Worm (Caenorhabditis elegans) whole organism, young adult: Measurements from ENCODE around the gene nhr-138.

Experiments
- C06A6.2 ChIP-seq: fragments of 200-800 bp; sonication (Bioruptor generic); conservative IDR thresholded peaks from 2 replicates; pipeline ENCODE4 v1.3.6; 2022; ENCODE audit warnings: missing genetic modification characterization, missing compliant biosample characterization
- C17E4.6 ChIP-seq: fragments of 200-800 bp; sonication (Bioruptor generic); IDR thresholded peaks from 2 replicates; pipeline ENCODE4 v1.3.6; 2022; ENCODE audit warnings: missing genetic modification reagents, missing genetic modification characterization, missing compliant biosample characterization
- F55B11.4 ChIP-seq: sonication (generic microtip); optimal IDR thresholded peaks from 2 replicates; lab custom pipeline; 2016; ENCODE audit warnings: missing compliant biosample characterization, missing genetic modification characterization, borderline replicate concordance; ENCODE audit not compliant: insufficient read depth
- T07F8.4 ChIP-seq: sonication (generic microtip); optimal IDR thresholded peaks from 2 replicates; lab custom pipeline; 2016; ENCODE audit warnings: mild to moderate bottlenecking, missing genetic modification characterization, moderate library complexity, missing compliant biosample characterization
- Y53G8AR.9 ChIP-seq: fragments of 200-800 bp; sonication (Bioruptor generic); conservative IDR thresholded peaks from 2 replicates; pipeline ENCODE4 v1.3.6; 2022; ENCODE audit warnings: missing genetic modification reagents, missing genetic modification characterization, missing compliant biosample characterization
- aptf-2 ChIP-seq: fragments of 200-800 bp; sonication (Bioruptor generic); conservative IDR thresholded peaks from 2 replicates; pipeline ENCODE4 v1.3.6; 2022; ENCODE audit warnings: missing genetic modification reagents, missing genetic modification characterization, missing compliant biosample characterization
- attf-5 ChIP-seq: fragments of 200-800 bp; sonication (Bioruptor generic); optimal IDR thresholded peaks from 2 replicates; lab custom pipeline; 2018; ENCODE audit warnings: mild to moderate bottlenecking, missing genetic modification characterization, missing compliant biosample characterization
- bed-1 ChIP-seq: fragments of 200-800 bp; sonication (Bioruptor generic); IDR thresholded peaks from 2 replicates; pipeline ENCODE4 v1.3.6; 2022; ENCODE audit warnings: missing genetic modification reagents, missing genetic modification characterization, missing compliant biosample characterization
- cebp-1 ChIP-seq, 2 experiments: fragments of 200-800 bp in 1 of 2; sonication (Bioruptor generic) in 1 of 2; sonication (generic microtip) in 1 of 2; IDR thresholded peaks in 1 of 2; optimal IDR thresholded peaks in 1 of 2; 2 replicates each; pipeline versions ENCODE4 v1.3.6 to Lab custom; 2017 to 2022; ENCODE audit warnings: missing compliant biosample characterization in 2 of 2, missing genetic modification characterization in 2 of 2, mild to moderate bottlenecking in 1 of 2, missing genetic modification reagents in 1 of 2, moderate library complexity in 1 of 2
- cebp-2 ChIP-seq: fragments of 200-800 bp; sonication (Bioruptor generic); IDR thresholded peaks from 2 replicates; pipeline ENCODE4 v1.3.6; 2022; ENCODE audit warnings: missing genetic modification characterization, missing compliant biosample characterization
- ceh-100 ChIP-seq: fragments of 200-800 bp; sonication (Bioruptor generic); IDR thresholded peaks from 2 replicates; pipeline ENCODE4 v1.3.6; 2022; ENCODE audit warnings: missing genetic modification reagents, missing genetic modification characterization, missing compliant biosample characterization
- egl-18 ChIP-seq: fragments of 200-800 bp; sonication (Bioruptor generic); IDR thresholded peaks from 2 replicates; pipeline ENCODE4 v1.3.6; 2022; ENCODE audit warnings: missing genetic modification reagents, missing genetic modification characterization, missing compliant biosample characterization
- him-1 ChIP-seq: sonication (generic microtip); optimal IDR thresholded peaks from 2 replicates; lab custom pipeline; 2016; ENCODE audit warnings: missing genotype, missing genetic modification reagents, missing genetic modification characterization, missing compliant biosample characterization
- hmg-1.2 ChIP-seq: fragments of 200-800 bp; sonication (Bioruptor generic); IDR thresholded peaks from 2 replicates; pipeline ENCODE4 v1.3.6; 2022; ENCODE audit warnings: missing genetic modification reagents, missing genetic modification characterization, missing compliant biosample characterization
- hsf-1 ChIP-seq: fragments of 200-800 bp; sonication (Bioruptor generic); IDR thresholded peaks from 2 replicates; pipeline ENCODE4 v1.3.6; 2022; ENCODE audit warnings: missing genetic modification reagents, missing genetic modification characterization, missing compliant biosample characterization
- lsl-1 ChIP-seq: fragments of 200-800 bp; sonication (Bioruptor generic); optimal IDR thresholded peaks from 2 replicates; lab custom pipeline; 2018; ENCODE audit warnings: mild to moderate bottlenecking, missing genetic modification characterization, moderate library complexity, missing compliant biosample characterization
- madf-8 ChIP-seq: fragments of 200-800 bp; sonication (Bioruptor generic); conservative IDR thresholded peaks from 2 replicates; pipeline ENCODE4 v1.3.6; 2022; ENCODE audit warnings: missing genetic modification reagents, missing genetic modification characterization, missing compliant biosample characterization
- mcd-1 ChIP-seq: fragments of 200-800 bp; sonication (Bioruptor generic); IDR thresholded peaks from 2 replicates; pipeline ENCODE4 v1.3.6; 2022; ENCODE audit warnings: missing genetic modification reagents, missing genetic modification characterization, missing compliant biosample characterization
- mxl-1 ChIP-seq: sonication (generic microtip); optimal IDR thresholded peaks from 2 replicates; lab custom pipeline; 2016; ENCODE audit warnings: missing genetic modification characterization, missing compliant biosample characterization
- nfyb-1 ChIP-seq: fragments of 200-800 bp; sonication (Bioruptor generic); IDR thresholded peaks from 2 replicates; pipeline ENCODE4 v1.3.6; 2022; ENCODE audit warnings: missing genetic modification reagents, missing genetic modification characterization, missing compliant biosample characterization
- nhr-80 ChIP-seq: sonication (generic microtip); optimal IDR thresholded peaks from 2 replicates; lab custom pipeline; 2016; ENCODE audit warnings: missing genetic modification characterization, missing compliant biosample characterization
- sea-2 ChIP-seq: fragments of 200-800 bp; sonication (Bioruptor generic); IDR thresholded peaks from 2 replicates; pipeline ENCODE4 v1.3.6; 2022; ENCODE audit warnings: missing genetic modification characterization, missing compliant biosample characterization
- snpc-1.1 ChIP-seq: sonication (generic microtip); optimal IDR thresholded peaks from 2 replicates; lab custom pipeline; 2017; ENCODE audit warnings: missing genetic modification characterization, mild to moderate bottlenecking, missing compliant biosample characterization, antibody characterized with exemption, moderate library complexity, missing genotype, missing genetic modification reagents; ENCODE audit not compliant: insufficient read depth
- snpc-1.3 ChIP-seq: sonication (generic microtip); optimal IDR thresholded peaks from 2 replicates; lab custom pipeline; 2017; ENCODE audit warnings: missing genetic modification characterization, mild to moderate bottlenecking, missing compliant biosample characterization, antibody characterized with exemption, moderate library complexity, missing genotype, missing genetic modification reagents; ENCODE audit not compliant: insufficient read depth
- snpc-4 ChIP-seq, 5 experiments: fragments of 150-350 bp in 1 of 5; sonication (generic microtip) in 4 of 5; optimal IDR thresholded peaks; 2 replicates each; lab custom pipeline; 2014 to 2018; ENCODE audit warnings: missing genetic modification characterization in 5 of 5, missing biosample characterization in 3 of 5, antibody characterized with exemption in 2 of 5, mild to moderate bottlenecking in 2 of 5, missing compliant biosample characterization in 2 of 5, missing genotype in 2 of 5, moderate library complexity in 2 of 5, missing genetic modification reagents in 1 of 5
- tbp1 ChIP-seq: fragments of 200-800 bp; sonication (Bioruptor generic); optimal IDR thresholded peaks from 2 replicates; lab custom pipeline; 2018; ENCODE audit warnings: mild to moderate bottlenecking, missing genetic modification characterization, missing compliant biosample characterization
- ztf-22 ChIP-seq: fragments of 200-800 bp; sonication (Bioruptor generic); optimal IDR thresholded peaks from 2 replicates; lab custom pipeline; 2018; ENCODE audit warnings: mild to moderate bottlenecking, missing genetic modification characterization, moderate library complexity, missing compliant biosample characterization
- ztf-25 ChIP-seq: fragments of 200-800 bp; sonication (Bioruptor generic); IDR thresholded peaks from 2 replicates; pipeline ENCODE4 v1.3.6; 2022; ENCODE audit warnings: missing genetic modification reagents, missing genetic modification characterization, missing compliant biosample characterization

The nhr-138 gene

DNA sequence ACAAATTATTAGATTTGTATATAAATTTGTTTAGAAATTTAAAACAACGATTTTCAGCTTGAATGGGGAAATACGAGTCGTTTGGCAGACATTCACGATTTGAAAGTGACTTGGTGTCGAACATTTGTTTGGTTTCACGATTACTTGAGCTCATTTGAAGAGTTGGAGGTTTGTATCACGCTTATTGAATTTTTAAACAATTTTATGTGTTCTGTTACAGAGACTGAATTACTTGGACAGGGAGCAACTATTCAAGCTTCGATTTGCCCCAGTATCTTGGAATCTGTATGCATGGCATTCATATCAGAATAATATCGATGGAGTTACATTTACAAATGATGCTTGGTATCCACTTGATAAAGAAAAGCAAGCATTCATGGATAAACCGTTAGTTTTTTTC, 2.2 kb downstream of the nhr-138 start:
- TF ChIP-seq F55B11.4 (tag; lab: Kevin White, UChicago) (no peak), aptf-2 (GFP tag; lab: Robert Waterston, UW) (no peak), tbp1 (GFP tag; lab: Kevin White, UChicago) (no peak), hsf-1 (no peak), madf-8 (GFP tag; lab: Robert Waterston, UW) (no peak)
- TF ChIP-seq, all 124 proteins: peak for 0

DNA sequence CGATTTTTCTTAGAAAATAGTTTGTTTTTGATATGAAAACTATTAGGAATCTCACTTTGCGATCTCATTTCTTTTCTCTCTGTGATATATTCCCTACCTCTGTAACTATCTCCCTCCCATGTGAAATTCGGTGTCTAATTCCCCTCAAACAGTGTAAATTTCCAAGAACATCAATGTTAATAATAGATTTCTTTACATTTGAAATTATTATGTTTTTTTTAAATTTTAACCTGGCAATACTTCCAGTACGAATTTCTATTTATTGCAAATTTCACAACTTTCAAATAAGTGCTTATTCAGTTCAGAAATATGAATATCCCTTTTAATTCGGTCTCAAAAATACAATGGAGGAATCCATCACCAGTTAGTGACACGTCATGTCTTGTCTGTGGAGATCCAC, 3.3 kb downstream of the nhr-138 start, which contains the start of gene nhr-100:
Gene nhr-100 (plus strand): TSS at position 301 of the 400 bp plus-strand sequence.
- no peak for TF ChIP-seq ztf-25 (GFP tag; lab: Robert Waterston, UW)
- TF ChIP-seq Y53G8AR.9 (GFP tag; lab: Robert Waterston, UW), result no peak
- no peak for TF ChIP-seq cebp-2 (GFP tag; lab: Robert Waterston, UW)
- TF ChIP-seq C06A6.2 (GFP tag; lab: Robert Waterston, UW), result no peak
- TF ChIP-seq mxl-1 (tag; lab: Kevin White, UChicago), result no peak
- no peak for TF ChIP-seq snpc-1.3 (tag; lab: Kevin White, UChicago)
- no peak for TF ChIP-seq bed-1
- no peak for TF ChIP-seq ztf-22 (GFP tag; lab: Kevin White, UChicago)
- TF ChIP-seq C17E4.6 (GFP tag; lab: Robert Waterston, UW), result no peak

ce11 chrIV:9733904-9734303, 8.9 kb downstream of the nhr-138 start:
- TF ChIP-seq snpc-4 (GFP tag; optimal IDR thresholded peaks at IDR 0.05; lab: Kevin White, UChicago) (no peak), snpc-4 (tag; optimal IDR thresholded peaks at IDR 0.05; lab: Kevin White, UChicago) (peak in 1 of 4 experiments; percentile 7), ceh-100 (GFP tag; lab: Robert Waterston, UW) (peak; percentile 64), him-1 (tag; lab: Kevin White, UChicago) (peak; percentile 9), mcd-1 (GFP tag; lab: Robert Waterston, UW) (0 out of 2 replicates have a peak, but pooled peaks have one; percentile 26), lsl-1 (GFP tag; lab: Kevin White, UChicago) (peak; percentile 84), snpc-1.1 (tag; lab: Kevin White, UChicago) (no peak)

DNA sequence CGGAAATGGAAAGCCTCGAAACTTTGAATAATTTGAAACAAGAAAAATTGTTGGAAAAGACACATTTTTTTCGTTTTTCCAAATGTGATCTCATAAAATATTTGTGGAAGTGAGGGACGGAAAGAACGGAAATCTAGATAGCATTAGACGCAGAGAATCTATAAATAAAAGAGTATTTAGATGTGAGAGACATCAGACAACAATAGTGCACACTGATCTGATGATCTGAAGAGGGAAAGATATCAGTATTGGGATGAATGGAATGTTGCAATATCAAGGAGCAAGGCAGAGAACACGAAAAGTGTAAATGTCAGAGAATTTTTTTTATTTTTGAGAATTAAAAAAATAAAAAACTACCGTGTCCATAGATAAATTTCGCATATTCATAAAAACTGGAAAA, 9.8 kb downstream of the nhr-138 start:
- TF ChIP-seq hmg-1.2 (GFP tag; lab: Robert Waterston, UW), result peak; percentile 9; the same call in 1 of the 2 replicates
- TF ChIP-seq nhr-80 (tag; lab: Kevin White, UChicago), result no peak
- TF ChIP-seq, all 124 proteins: peak for 1

- TF ChIP-seq T07F8.4 (tag; lab: Kevin White, UChicago), result no peak
- peak; percentile 49 for TF ChIP-seq nhr-80 (tag; lab: Kevin White, UChicago)
- no peak for TF ChIP-seq sea-2 (GFP tag; lab: Robert Waterston, UW)
- TF ChIP-seq attf-5, result peak; percentile 30
- TF ChIP-seq cebp-1 (GFP tag; IDR thresholded peaks at IDR 0.05; lab: Robert Waterston, UW), result peak; percentile 24; the same call in 1 of the 2 replicates
- peak; percentile 77 for TF ChIP-seq cebp-1 (tag; optimal IDR thresholded peaks at IDR 0.05; lab: Kevin White, UChicago)
- TF ChIP-seq nfyb-1 (GFP tag; lab: Robert Waterston, UW), result 0 out of 2 replicates have a peak, but pooled peaks have one; percentile 17
- no peak for TF ChIP-seq egl-18 (GFP tag; lab: Robert Waterston, UW)
Measured at ce11 chrIV:9735750-9736149, 10.7 kb downstream of the nhr-138 start.
